Fruit fly (Drosophila melanogaster) whole organism, wandering third instar larva: ENCODE data around the gene CG4887.
A peak's percentile ranks its signal among the peaks of the same experiment; 100 is the strongest.

Source experiments
- CG32264 ChIP-seq: fragments of 200-800 bp; sonication (Bioruptor generic); optimal IDR thresholded peaks from 2 replicates; lab custom pipeline; 2016; ENCODE audit warnings: missing biosample characterization, missing genetic modification characterization
- GATAd ChIP-seq: sonication (Bioruptor generic); optimal IDR thresholded peaks from 2 replicates; lab custom pipeline; 2016; ENCODE audit warnings: missing biosample characterization, missing genetic modification characterization
- HLH106 ChIP-seq: fragments of 200-800 bp; optimal IDR thresholded peaks from 3 replicates; lab custom pipeline; 2019; ENCODE audit warnings: missing biosample characterization, mild to moderate bottlenecking, missing genetic modification characterization, moderate library complexity
- Hnf4 ChIP-seq: fragments of 200-800 bp; sonication (Bioruptor generic); optimal IDR thresholded peaks from 2 replicates; lab custom pipeline; 2016; ENCODE audit warnings: missing biosample characterization, mild to moderate bottlenecking, missing genetic modification characterization
- Hr78 ChIP-seq: fragments of >200 bp; optimal IDR thresholded peaks from 2 replicates; lab custom pipeline; 2017; ENCODE audit warnings: missing biosample characterization, missing genetic modification characterization
- Rel ChIP-seq, 2 experiments: fragments of 200-800 bp; sonication (Bioruptor generic) in 1 of 2; optimal IDR thresholded peaks; 2 replicates in 1 of 2; 3 replicates in 1 of 2; lab custom pipeline; 2016 to 2019; ENCODE audit warnings: mild to moderate bottlenecking in 2 of 2, missing biosample characterization in 2 of 2, missing genetic modification characterization in 2 of 2, moderate library complexity in 1 of 2
- h ChIP-seq: fragments of 200-800 bp; sonication (Bioruptor generic); optimal IDR thresholded peaks from 3 replicates; lab custom pipeline; 2016; ENCODE audit warnings: missing biosample characterization, mild to moderate bottlenecking, missing genetic modification characterization
- psq ChIP-seq: fragments of 200-800 bp; sonication (Bioruptor generic); optimal IDR thresholded peaks from 3 replicates; lab custom pipeline; 2017; ENCODE audit warnings: missing biosample characterization, mild to moderate bottlenecking, missing genetic modification characterization, moderate library complexity
- sage ChIP-seq: fragments of 200-800 bp; sonication (Bioruptor generic); optimal IDR thresholded peaks from 2 replicates; lab custom pipeline; 2016; ENCODE audit warnings: missing biosample characterization, mild to moderate bottlenecking, missing genetic modification characterization
- sv ChIP-seq: fragments of 200-800 bp; sonication (Bioruptor generic); optimal IDR thresholded peaks from 3 replicates; lab custom pipeline; 2016; ENCODE audit warnings: missing biosample characterization, missing genetic modification characterization
- usp ChIP-seq: fragments of >200 bp; optimal IDR thresholded peaks from 2 replicates; lab custom pipeline; 2017; ENCODE audit warnings: missing biosample characterization, missing genetic modification characterization
- woc ChIP-seq: sonication (Bioruptor generic); optimal IDR thresholded peaks from 2 replicates; lab custom pipeline; 2016; ENCODE audit warnings: missing biosample characterization, mild to moderate bottlenecking, missing genetic modification characterization

dm6 chr2L:1169867-1170415, 2.9 kb upstream of the CG4887 start, which contains the start of the genes CG31922 and Plap:
- TF ChIP-seq h (GFP tag; lab: Kevin White, UChicago) (peak; percentile 84), HLH106 (tag; lab: Kevin White, UChicago) (peak; percentile 81), CG32264 (GFP tag; lab: Kevin White, UChicago) (no peak), woc (GFP tag; lab: Kevin White, UChicago) (peak; percentile 58), Rel (GFP tag; optimal IDR thresholded peaks at IDR 0.05; lab: Kevin White, UChicago) (no peak), Rel (tag; optimal IDR thresholded peaks at IDR 0.05; lab: Kevin White, UChicago) (peak; percentile 97), sage (GFP tag; lab: Kevin White, UChicago) (no peak), Hnf4 (GFP tag; lab: Kevin White, UChicago) (no peak), psq (GFP tag; lab: Kevin White, UChicago) (peak; percentile 69), sv (GFP tag; lab: Kevin White, UChicago) (peak; percentile 75), Hr78 (GFP tag; lab: Kevin White, UChicago) (no peak), GATAd (no peak), usp (GFP tag; lab: Kevin White, UChicago) (no peak)
